Fruit fly (Drosophila melanogaster) S2 (cell line): Measurements from ENCODE around the gene Elp1.

Experiments used
- CG8478 ChIP-seq: fragments of >200 bp; optimal IDR thresholded peaks from 2 replicates; lab custom pipeline; 2018
- CTCF ChIP-seq, 2 experiments: fragments of >200 bp; optimal IDR thresholded peaks; 2 replicates each; lab custom pipeline; 2018

Gene Elp1

DNA sequence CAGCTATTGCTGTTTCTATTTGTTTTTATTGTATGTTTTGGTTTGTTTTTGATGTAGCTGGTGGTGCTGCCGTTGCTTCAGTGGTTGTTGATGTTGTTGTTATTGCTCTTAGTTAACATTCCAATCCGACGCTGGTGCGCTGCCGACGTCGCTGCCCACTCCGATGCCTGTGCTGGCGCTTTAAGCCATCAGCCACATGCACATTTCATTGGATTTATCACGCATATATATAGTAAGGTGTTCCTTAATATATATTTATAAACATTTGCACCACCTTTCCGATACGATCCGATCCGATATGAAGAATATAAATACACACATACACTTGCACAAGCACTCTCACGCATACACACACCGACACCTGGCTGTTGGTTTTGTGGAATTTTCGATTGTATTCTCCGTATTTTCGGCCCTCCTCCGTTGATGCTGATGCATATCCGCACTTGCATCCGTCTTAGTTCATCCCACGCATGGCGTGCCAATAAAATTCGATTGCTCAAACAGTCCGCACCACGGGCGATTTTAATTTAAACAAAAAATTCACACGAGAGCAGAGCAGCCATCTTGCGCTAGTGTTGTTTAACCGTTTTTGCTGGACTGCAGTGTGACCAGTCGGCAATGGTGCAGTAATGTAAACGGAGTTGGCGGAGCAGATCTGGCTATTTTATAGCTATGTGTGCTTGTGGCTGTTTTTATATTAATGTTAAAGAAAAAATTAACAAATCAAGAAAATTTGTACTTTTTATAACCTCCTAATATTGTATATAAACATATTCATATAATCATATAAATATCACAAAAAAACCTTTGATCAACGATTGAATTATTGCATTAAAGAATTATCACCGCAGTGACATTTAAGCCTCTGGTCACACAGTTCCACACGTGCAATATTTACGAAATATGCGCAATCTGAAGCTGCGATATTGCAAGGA is at the start of gene Elp1, which contains the start of gene Csk:
Elp1 (plus strand) TSS at position 867 of the 935 bp plus-strand sequence.
Csk (minus strand) TSS at position 602 of the 935 bp plus-strand sequence.
- no peak for TF ChIP-seq CG8478
- no peak for TF ChIP-seq CTCF (optimal IDR thresholded peaks at IDR 0.05; lab: Kevin White, UChicago)

DNA sequence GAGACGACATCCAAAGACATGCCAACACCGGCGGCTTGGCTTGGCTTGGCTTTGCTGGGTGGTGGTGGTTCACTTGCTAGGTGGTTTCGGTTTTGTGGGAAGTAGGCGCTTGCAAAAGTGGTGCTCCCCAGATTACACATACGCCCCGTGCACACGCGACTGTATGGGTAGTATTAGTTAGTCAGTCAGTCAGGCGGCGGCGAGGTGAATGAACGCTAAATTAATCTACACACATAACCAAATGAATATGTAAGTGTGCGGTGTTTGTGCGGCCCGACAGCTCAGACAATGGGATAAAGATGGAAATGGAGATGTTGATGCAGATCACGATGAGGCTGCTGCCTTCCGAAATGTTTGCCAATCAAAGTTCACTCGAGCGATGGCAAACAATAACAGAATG is 47.6 kb upstream of the Elp1 start:
- TF ChIP-seq CG8478, result no peak
- no peak for TF ChIP-seq CTCF (optimal IDR thresholded peaks at IDR 0.05; lab: Kevin White, UChicago)

DNA sequence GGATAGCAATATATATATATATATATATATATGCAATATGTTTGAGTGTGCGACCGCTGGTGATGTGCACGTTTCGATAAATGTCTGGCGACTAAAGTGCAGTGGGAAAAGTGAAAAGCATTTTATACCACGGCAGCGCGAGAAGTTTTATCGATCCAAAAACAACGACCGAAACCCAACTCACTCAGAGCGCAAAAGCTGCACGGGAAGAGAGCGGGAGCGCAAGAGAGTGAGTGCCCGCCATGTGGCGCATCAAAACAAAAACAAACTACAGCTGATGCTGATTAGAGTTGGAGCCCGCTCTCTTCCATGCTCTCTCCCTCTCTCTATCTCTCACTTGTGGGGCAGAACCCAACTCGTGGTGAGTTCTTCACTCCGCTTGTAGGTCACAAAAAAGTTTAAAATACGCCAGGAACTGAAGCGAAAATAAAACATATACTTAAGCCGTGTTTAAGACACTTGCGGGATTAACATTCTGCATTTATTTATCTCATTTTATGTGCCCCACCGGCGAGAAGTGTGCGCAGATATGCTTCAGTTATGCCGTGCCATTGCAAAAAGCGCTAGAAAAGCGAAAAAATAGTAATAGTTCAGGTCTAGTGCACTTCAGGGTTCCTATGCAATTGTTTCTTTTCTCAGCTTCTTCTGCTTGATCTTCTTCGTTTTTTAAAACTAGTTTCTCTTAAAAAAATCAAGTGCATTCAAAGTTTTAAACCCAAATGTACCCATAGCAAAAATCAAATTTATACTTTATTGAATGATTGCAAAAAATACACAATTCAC is 45.9 kb upstream of the Elp1 start:
- TF ChIP-seq CTCF (optimal IDR thresholded peaks at IDR 0.05; lab: Kevin White, UChicago) (no peak), CG8478 (no peak)

DNA sequence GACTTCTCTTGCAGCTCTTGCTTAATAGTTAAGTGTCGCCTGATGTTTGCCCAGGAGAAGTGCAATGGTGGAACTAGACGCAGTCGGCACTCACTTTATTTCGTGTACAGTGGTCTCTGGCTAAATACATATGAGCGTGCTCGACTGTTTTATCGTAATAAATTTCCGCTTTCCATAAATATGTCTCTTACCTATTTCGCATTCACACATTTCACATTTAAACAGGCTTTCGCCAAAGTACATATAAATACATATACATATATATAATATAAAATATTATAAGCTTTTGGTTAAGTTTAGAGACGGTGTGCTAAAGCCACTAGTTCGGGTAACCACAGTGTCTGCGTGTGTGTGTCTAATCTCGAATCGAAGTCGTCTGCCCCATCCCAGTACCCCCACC is 44.1 kb upstream of the Elp1 start:
- TF ChIP-seq CTCF (optimal IDR thresholded peaks at IDR 0.05; lab: Kevin White, UChicago) (no peak), CG8478 (no peak)

DNA sequence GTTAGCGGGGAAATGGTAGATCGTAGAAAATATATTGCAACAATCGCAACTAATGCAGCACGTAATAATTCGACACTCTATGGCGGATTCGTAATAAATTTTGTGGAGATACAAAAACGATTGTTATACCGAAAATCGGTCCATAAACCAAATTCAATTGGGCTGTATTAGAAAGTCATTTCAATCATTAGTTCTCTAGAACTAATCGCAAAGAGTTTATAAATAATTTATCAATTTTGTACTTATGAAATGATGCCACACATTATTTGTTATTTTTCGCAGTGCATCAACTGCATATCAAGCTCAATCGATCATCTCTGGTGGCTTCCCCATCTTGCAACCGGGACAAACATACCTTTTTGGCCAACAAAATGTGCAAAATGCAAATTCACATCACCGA is 38.3 kb upstream of the Elp1 start:
- no peak for TF ChIP-seq CTCF (optimal IDR thresholded peaks at IDR 0.05; lab: Kevin White, UChicago)
- TF ChIP-seq CG8478, result no peak

DNA sequence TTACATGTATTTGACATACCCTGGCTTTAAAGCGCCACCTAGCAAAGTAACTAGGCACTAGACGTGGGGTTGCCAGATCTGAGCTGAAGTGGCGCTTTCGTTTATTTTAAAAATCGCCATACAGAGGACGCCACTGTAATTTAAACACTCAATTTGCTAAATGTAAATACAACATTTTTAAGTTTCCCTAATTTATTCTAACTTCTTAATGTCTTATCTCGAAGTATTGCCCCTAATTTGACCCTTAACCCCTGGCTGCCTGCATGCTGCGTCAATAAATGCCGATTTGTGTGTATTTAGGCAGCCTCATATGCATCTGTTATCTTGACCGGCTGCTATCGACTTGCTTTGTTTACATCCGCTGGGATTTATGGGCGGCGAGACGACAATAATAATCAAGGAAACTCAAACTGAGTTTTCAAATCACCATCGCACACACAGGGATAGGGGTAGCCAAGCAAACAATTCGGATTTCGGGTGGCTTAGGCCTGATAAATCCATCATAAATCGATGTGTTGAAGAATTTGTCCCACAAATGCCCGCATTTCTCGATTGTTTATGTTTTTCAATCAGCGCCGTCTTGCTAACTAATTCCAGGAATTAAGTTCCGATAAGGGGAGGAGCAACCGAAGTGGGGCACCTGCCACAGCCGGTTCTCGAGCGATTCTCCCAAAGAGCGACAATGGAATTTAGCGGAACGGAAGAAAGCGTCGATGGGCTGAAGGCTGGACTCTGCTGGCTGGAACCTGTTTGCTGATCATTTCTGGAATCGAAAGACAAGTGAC is 37.3 kb upstream of the Elp1 start:
- TF ChIP-seq CG8478 (no peak), CTCF (optimal IDR thresholded peaks at IDR 0.05; lab: Kevin White, UChicago) (peak; percentile 95 to 98)

DNA sequence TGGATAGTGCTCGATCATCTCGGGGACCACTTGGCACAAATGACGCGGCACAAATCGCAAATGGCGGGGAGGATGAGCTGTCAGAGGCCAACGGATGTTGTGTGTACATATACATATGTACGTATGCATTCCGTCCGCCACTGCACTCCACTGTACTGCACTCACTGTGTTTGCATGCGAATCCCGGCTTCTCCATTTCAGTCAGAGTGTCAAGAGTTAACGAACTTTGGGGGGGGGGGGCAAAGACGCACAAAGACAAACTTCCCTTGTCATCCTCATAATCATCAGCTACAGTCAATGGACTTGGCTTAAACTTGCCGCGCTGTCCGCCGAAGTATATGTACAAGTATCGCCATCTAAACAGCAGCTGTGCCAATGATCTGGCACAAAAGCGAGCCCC is 36.7 kb upstream of the Elp1 start:
- TF ChIP-seq CG8478, result no peak
- no peak for TF ChIP-seq CTCF (optimal IDR thresholded peaks at IDR 0.05; lab: Kevin White, UChicago)

DNA sequence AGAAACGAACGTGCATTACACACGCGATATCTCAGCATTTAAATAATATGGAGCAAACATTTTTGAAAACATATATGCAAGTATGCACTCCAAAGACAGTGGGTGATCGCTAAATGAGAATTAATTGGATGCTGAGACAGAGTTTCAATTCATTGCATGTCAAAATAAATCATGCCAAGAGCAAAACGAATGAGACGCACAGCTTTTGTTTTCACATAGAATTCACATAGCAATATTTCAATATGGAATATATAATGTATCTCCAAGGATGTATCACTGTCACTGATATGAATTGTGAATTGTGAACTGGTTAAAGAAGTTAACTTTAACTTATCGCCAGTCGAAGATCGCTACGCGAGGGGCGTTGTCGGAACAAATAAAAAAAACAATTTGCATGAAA is 36.3 kb upstream of the Elp1 start:
- TF ChIP-seq CTCF (optimal IDR thresholded peaks at IDR 0.05; lab: Kevin White, UChicago), result no peak
- TF ChIP-seq CG8478, result no peak

DNA sequence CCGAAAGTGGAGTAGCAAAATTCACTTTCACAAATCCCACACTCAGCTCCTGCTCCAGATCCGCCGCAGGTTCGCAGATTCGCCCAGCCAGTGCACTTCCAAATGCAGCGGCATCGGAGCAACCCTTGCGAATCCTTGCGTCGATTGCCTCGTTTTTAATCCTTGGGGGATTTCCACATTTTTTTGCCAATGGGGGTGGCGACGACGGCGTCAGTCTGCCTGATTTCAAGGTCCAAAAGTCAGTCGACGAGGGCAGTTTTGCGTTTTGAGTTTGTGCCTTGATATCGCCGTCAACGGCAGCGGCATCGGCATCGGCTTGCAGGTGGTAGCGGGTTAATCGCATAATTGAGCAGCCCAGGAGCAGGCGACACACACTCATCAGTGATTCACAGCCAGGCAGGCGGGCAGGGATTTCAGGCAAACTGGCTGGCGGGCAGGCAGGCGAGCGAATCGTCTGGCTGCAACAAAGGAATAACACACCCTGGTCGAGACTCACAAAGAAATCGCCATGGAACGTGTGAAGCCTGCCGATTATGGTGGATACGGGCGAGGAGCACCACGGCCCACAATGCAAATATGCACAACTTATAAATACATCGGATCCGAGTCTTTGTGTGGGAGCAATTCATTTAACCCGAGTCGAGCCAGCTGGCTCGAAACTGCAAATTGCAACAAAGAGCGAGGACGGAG is 35.2 kb upstream of the Elp1 start:
- no peak for TF ChIP-seq CTCF (optimal IDR thresholded peaks at IDR 0.05; lab: Kevin White, UChicago)
- no peak for TF ChIP-seq CG8478

DNA sequence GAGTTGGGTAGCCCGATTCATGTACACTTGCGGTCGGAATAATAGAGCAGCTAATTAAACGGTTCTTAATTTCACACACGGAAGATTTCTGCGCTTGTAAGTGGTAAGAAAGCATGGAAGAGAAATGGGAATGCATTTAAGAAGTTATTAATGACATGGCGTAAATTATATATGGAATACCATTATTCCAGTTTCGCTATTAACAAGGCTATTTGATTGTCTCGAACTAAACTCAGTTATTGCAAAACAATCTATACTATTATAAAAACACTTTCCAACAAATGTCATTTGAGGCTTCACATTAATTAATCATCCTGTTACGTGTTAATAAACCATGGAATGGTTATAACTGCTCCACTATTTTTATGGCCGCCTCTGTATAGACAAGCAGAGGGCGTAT is 34.6 kb upstream of the Elp1 start:
- TF ChIP-seq CG8478 (no peak), CTCF (optimal IDR thresholded peaks at IDR 0.05; lab: Kevin White, UChicago) (no peak)

DNA sequence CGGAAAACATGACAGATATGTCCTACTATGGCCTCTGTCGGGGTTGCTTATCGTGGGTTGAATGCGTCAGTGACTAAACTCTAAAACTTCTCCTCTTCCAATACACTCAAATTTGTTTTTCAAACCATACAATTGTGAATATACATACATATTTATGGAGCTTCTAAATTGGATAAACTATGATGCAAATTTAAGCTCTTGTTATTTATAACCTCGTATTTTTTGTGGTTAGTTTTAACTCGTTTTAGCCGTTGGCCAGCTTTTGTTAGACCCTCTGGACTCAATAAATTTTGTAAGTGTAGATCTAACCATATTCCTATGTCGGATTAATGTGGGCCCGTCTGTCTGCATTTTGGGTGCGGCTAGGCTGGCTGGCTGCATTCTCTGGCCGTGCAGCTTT is 33.4 kb upstream of the Elp1 start:
- TF ChIP-seq CG8478, result no peak
- no peak for TF ChIP-seq CTCF (optimal IDR thresholded peaks at IDR 0.05; lab: Kevin White, UChicago)

DNA sequence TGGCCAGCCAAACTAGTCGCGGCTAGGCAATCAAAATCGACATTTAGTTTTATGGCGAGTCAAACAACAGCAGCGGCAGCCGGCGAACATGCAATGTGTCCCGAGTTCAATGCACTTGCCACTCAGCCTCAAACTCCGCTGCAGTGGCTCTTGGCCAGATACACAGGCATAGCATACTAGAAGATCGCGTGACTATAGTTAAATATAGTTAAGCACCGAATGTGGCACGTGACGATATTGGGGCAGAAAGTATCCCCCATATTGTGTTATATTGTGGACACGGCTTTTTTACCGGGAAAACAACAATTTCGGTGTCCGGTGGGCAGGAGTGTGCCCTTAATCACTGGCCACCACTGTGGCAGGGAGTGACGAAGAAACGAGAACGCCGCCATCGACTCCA is 32.9 kb upstream of the Elp1 start:
- TF ChIP-seq CTCF (optimal IDR thresholded peaks at IDR 0.05; lab: Kevin White, UChicago), result no peak

DNA sequence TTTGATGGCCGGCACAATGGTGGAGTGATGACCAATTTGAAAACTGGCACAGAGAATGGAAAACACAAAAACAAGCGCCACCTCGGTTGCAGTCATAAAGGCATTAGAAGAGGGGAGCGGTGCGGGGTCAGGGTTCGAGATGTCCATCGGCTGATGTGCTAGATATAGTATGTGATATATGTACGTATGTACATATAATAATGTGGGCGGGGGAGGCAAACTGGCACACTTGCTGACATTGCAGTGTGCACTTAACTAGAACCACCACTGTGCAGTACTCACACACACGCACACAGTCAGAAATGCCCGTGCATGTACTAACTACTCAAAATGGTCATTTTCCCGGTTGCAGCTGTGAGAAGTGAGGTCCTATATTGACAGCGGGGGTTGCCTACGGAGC is 31.9 kb upstream of the Elp1 start:
- TF ChIP-seq CTCF (optimal IDR thresholded peaks at IDR 0.05; lab: Kevin White, UChicago) (no peak), CG8478 (no peak)

DNA sequence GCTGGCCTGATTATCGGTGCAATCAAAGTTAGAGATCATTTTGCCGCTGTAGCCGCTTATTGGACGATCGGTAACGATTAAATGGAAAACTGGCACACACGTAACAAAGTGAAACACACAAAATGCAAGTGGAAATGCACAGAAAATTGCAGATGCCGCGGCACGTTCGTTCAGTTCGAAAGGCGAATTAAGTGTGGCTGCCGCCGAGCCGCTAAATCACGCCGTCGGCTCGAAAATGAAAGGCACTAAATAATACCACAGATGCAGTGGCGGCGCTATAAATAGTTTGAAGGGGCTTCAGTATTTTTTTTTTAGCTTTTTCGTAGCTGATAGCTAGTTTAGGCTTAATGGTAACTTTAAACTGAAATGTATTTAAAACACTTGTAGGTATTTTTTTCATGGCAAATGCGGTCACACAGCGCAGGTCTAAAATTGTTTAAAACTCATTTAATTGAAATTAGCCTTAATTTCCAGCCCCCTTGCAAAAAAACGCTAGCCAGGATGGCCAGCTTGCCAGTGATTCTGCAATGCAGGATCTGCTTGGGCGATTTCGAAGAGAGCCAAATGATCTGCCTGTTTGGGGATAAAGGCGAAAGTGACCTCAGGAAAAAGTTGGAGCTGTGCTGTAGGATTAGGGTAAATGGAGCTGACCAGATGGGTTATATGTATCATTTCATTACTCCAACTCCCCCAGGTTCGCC is 30.9 kb upstream of the Elp1 start, which contains the start of the genes Jupiter and CG14710:
Jupiter (minus strand) TSS at position 198 of the 701 bp plus-strand sequence.
CG14710 (plus strand) TSS at position 382 of the 701 bp plus-strand sequence.
- TF ChIP-seq CTCF (optimal IDR thresholded peaks at IDR 0.05; lab: Kevin White, UChicago), result peak; percentile 31 to 38
- TF ChIP-seq CG8478, result no peak
